Worm (Caenorhabditis elegans) whole organism, midembryonic: Measurements from ENCODE around the gene lact-7.

Experiments used
- T22C8.4 ChIP-seq: fragments of 200-800 bp; sonication (Bioruptor generic); IDR thresholded peaks from 2 replicates; pipeline ENCODE4 v1.3.6; 2022; ENCODE audit warnings: missing genetic modification characterization, missing compliant biosample characterization
- cog-1 ChIP-seq: sonication (generic microtip); optimal IDR thresholded peaks from 2 replicates; lab custom pipeline; 2016; ENCODE audit warnings: missing genetic modification characterization, missing compliant biosample characterization
- flt-1 ChIP-seq: fragments of 200-800 bp; sonication (Bioruptor generic); IDR thresholded peaks from 2 replicates; pipeline ENCODE4 v1.3.6; 2022; ENCODE audit warnings: missing genetic modification characterization, missing compliant biosample characterization
- klf-2 ChIP-seq: fragments of 200-800 bp; sonication (Bioruptor generic); conservative IDR thresholded peaks from 2 replicates; pipeline ENCODE4 v1.3.6; 2022; ENCODE audit warnings: missing genetic modification reagents, missing genetic modification characterization, missing compliant biosample characterization
- med-1 ChIP-seq: sonication (generic microtip); optimal IDR thresholded peaks from 2 replicates; lab custom pipeline; 2017; ENCODE audit warnings: missing genetic modification characterization, mild to moderate bottlenecking, missing compliant biosample characterization, antibody characterized with exemption, missing genetic modification reagents; ENCODE audit not compliant: insufficient read depth
- ref-1 ChIP-seq: fragments of 200-800 bp; sonication (Bioruptor generic); conservative IDR thresholded peaks from 2 replicates; pipeline ENCODE4 v1.3.6; 2022; ENCODE audit warnings: missing genetic modification reagents, missing genetic modification characterization, missing compliant biosample characterization
- tab-1 ChIP-seq: fragments of 200-800 bp; sonication (Bioruptor generic); IDR thresholded peaks from 2 replicates; pipeline ENCODE4 v1.3.6; 2022; ENCODE audit warnings: missing genetic modification characterization, missing compliant biosample characterization
- ztf-23 ChIP-seq: fragments of 200-800 bp; sonication (Bioruptor generic); IDR thresholded peaks from 2 replicates; pipeline ENCODE4 v1.3.6; 2022; ENCODE audit warnings: missing genetic modification reagents, missing genetic modification characterization, missing compliant biosample characterization
- ztf-29 ChIP-seq: fragments of 200-800 bp; sonication (Bioruptor generic); IDR thresholded peaks from 2 replicates; pipeline ENCODE4 v1.3.6; 2022; ENCODE audit warnings: missing genetic modification reagents, missing genetic modification characterization, missing compliant biosample characterization

lact-7 gene

ce11 chrX:11758809-11759208, at the start of gene lact-7:
lact-7 (plus strand) TSS chrX:11759109.
- TF ChIP-seq cog-1 (tag; lab: Kevin White, UChicago) = no peak
- TF ChIP-seq T22C8.4 = no peak
- no peak for TF ChIP-seq tab-1 (GFP tag; lab: Robert Waterston, UW)
- TF ChIP-seq flt-1 = no peak
- no peak for TF ChIP-seq ref-1 (GFP tag; lab: Robert Waterston, UW)
- TF ChIP-seq ztf-23 = no peak
- TF ChIP-seq klf-2 (GFP tag; lab: Robert Waterston, UW) = no peak

DNA sequence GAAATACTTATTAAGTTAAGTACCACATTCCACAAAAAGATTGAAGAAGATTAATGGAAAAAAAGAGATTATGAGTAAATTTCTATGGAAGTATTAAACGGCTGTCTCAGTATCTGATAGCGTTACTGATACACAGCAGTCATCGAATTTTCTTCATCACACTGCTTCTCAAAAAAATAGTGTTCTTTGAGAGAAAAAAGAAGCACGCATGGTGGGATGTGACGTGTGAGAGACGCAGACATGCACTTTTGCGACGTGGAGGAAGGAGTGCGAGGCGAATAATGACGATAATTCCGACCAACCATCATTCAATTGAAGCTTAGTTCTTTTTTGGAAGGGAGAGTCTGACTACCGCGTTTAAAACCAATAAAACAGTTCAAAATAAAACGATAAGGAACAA, 48.7 kb upstream of the lact-7 start, which contains the start of gene C44C10.11:
TSS of gene C44C10.11 (minus strand) at position 115 of the 400 bp plus-strand sequence.
- no peak for TF ChIP-seq tab-1 (GFP tag; lab: Robert Waterston, UW)
- no peak for TF ChIP-seq flt-1
- TF ChIP-seq klf-2 (GFP tag; lab: Robert Waterston, UW) = no peak
- no peak for TF ChIP-seq T22C8.4
- no peak for TF ChIP-seq cog-1 (tag; lab: Kevin White, UChicago)
- no peak for TF ChIP-seq ref-1 (GFP tag; lab: Robert Waterston, UW)
- TF ChIP-seq ztf-29 (GFP tag; lab: Robert Waterston, UW) = no peak
- TF ChIP-seq med-1 = no peak

- TF ChIP-seq flt-1 (no peak), ztf-23 (no peak), ztf-29 (GFP tag; lab: Robert Waterston, UW) (no peak), ref-1 (GFP tag; lab: Robert Waterston, UW) (no peak), tab-1 (GFP tag; lab: Robert Waterston, UW) (no peak), med-1 (no peak), klf-2 (GFP tag; lab: Robert Waterston, UW) (no peak), T22C8.4 (no peak), cog-1 (tag; lab: Kevin White, UChicago) (no peak)
Measured at ce11 chrX:11711437-11712080, 47.4 kb upstream of the lact-7 start.

DNA sequence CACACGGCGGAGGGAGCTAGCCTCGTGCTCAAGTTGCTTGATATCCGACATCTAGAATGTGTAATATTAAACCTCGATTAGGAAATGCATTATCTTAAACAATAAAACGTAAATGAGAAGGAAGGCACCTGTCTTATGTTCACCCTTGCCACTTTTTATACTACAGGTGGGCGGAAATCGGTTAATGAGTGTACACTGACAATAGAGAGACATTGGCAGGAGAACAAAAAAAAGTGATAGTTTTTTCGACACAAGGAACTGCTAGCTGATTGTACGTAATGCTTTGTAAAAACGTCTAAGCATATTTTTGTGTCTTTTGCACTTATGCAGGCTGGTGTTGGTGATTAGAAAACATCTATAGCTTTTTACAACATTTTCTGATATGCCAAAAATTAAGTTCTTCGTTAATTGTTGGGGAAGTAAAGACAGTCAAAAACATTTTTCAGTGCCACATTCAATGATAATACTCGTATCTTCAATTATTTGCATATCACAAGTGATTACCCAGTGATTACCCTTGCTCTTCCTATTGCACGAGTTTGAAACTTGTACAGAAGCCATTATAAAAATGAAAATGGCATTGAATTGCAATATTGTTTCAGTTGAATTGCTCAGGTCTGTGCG, 46.6 kb upstream of the lact-7 start, which contains the start of gene col-180:
TSS of gene col-180 (minus strand) at position 51 of the 624 bp plus-strand sequence.
- no peak for TF ChIP-seq flt-1
- no peak for TF ChIP-seq tab-1 (GFP tag; lab: Robert Waterston, UW)
- TF ChIP-seq T22C8.4 = no peak
- TF ChIP-seq med-1 = no peak
- TF ChIP-seq ztf-23 = no peak
- no peak for TF ChIP-seq ref-1 (GFP tag; lab: Robert Waterston, UW)
- TF ChIP-seq klf-2 (GFP tag; lab: Robert Waterston, UW) = no peak
- TF ChIP-seq ztf-29 (GFP tag; lab: Robert Waterston, UW) = no peak
- TF ChIP-seq cog-1 (tag; lab: Kevin White, UChicago) = no peak

- no peak for TF ChIP-seq flt-1
- no peak for TF ChIP-seq ztf-23
Measured at ce11 chrX:11716463-11716960, 42.4 kb upstream of the lact-7 start, which contains the start of gene C44C10.9. C44C10.9 (minus strand) TSS chrX:11716513.

DNA sequence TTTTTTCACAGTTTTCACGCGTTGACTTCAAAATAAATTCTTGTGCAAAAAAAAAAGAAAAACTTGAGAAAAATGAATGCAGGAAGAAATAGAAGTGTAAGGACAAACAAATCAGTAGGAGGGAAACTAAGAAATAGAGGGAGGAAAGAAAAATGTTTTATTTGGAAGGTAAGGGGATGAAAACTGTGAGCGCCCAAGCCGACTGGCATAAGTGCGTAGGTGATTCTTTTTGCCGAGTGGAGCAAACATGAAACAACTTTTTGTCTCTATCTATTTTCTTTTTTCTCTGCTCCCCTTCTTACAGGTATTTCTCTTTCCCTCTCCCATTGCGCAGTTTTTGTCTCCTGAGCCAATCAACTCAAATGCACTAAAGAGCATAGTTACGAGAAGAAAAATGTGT, 40.2 kb upstream of the lact-7 start:
- TF ChIP-seq T22C8.4 = no peak
- TF ChIP-seq ref-1 (GFP tag; lab: Robert Waterston, UW) = no peak
- TF ChIP-seq klf-2 (GFP tag; lab: Robert Waterston, UW) = no peak
- TF ChIP-seq flt-1 = no peak
- TF ChIP-seq ztf-23 = no peak
- TF ChIP-seq cog-1 (tag; lab: Kevin White, UChicago) = no peak

DNA sequence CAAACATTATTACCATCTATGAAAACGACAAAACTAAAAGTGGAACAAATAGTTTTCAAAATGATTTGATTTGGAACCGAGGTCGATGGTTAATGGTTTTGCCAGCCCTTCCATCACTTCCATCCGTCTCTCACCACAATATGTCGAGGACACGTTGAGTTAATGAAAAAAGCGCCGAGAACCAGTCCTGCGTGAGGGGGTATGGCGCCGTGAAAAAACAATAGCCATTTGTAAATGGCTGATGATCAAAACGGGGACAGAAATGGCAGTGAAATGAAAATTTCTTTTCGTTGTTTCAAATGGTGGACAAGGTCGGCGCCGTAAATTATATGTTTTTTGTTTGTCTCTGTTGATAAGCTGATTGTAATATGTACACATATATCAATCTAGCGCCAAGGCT, 38.9 kb upstream of the lact-7 start:
- TF ChIP-seq klf-2 (GFP tag; lab: Robert Waterston, UW) (no peak), cog-1 (tag; lab: Kevin White, UChicago) (no peak), med-1 (no peak), ztf-29 (GFP tag; lab: Robert Waterston, UW) (no peak), flt-1 (no peak), ref-1 (GFP tag; lab: Robert Waterston, UW) (no peak), T22C8.4 (no peak), ztf-23 (no peak), tab-1 (GFP tag; lab: Robert Waterston, UW) (no peak)

DNA sequence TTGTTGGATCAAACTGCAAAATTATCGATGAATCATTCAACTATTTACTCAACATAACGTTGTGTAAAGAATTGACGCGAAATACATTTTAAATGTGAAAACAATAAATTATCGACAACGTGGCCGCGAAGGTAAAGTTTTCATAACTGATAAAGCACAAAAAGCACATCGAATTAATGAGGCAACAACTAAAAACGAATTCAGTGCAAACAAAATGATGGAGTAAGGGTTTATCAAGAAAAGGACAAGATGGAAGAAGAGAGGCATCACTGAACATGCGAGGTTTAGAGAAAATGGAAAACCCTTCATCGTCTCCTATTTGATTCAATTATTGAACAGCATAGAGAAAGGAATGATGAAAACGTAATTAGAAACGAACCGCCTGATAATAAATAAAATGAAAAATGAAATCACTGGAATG, 35.1 kb upstream of the lact-7 start, which contains the start of gene D1053.4:
TSS of gene D1053.4 (minus strand) at position 20 of the 421 bp plus-strand sequence.
- no peak for TF ChIP-seq ztf-29 (GFP tag; lab: Robert Waterston, UW)
- TF ChIP-seq T22C8.4 = no peak
- TF ChIP-seq klf-2 (GFP tag; lab: Robert Waterston, UW) = no peak
- TF ChIP-seq cog-1 (tag; lab: Kevin White, UChicago) = no peak
- no peak for TF ChIP-seq ref-1 (GFP tag; lab: Robert Waterston, UW)
- TF ChIP-seq ztf-23 = no peak
- TF ChIP-seq tab-1 (GFP tag; lab: Robert Waterston, UW) = no peak
- TF ChIP-seq med-1 = no peak
- TF ChIP-seq flt-1 = no peak

DNA sequence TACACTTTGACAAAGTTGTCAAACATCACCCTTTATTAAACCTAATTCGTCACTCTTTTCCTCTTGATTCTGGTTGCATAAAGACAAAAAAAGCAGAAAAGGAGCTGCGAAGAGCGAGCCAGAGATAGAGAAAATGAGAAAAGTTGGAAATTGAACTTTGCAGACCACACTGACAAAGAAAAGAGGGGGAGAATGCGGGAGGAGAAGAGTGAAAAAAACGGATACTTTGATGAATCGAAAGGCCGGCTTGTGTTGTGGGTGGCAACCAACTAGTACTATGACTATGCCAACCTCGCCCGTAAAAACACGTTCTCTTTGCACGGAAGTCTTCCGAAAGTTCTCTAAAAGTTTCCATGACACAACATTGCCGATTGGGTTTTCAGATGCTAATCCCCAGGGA, 33.3 kb upstream of the lact-7 start:
- no peak for TF ChIP-seq tab-1 (GFP tag; lab: Robert Waterston, UW)
- TF ChIP-seq ztf-29 (GFP tag; lab: Robert Waterston, UW) = no peak
- TF ChIP-seq cog-1 (tag; lab: Kevin White, UChicago) = no peak
- TF ChIP-seq klf-2 (GFP tag; lab: Robert Waterston, UW) = no peak
- TF ChIP-seq ztf-23 = no peak
- no peak for TF ChIP-seq T22C8.4
- TF ChIP-seq flt-1 = no peak
- TF ChIP-seq med-1 = no peak
- no peak for TF ChIP-seq ref-1 (GFP tag; lab: Robert Waterston, UW)

DNA sequence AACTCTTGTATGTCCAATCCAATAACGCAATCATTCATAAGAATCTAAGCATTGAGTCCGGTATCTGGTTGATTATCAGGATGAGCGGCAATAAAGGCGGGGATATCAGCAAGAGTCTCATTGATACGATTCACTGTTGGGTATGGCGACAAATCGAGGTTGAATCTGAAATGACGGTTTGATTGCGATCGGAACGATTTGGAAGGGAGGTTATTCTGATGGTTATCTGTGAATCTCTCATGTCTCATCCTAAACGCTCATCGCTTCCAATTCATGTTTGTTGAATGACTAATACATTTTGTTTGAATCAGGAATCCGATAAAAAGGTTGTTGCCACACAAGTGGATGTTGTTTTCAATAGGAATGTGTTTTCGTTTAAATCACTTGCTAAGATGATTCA, 32.5 kb upstream of the lact-7 start:
- no peak for TF ChIP-seq ztf-23
- no peak for TF ChIP-seq cog-1 (tag; lab: Kevin White, UChicago)
- no peak for TF ChIP-seq T22C8.4
- TF ChIP-seq flt-1 = no peak
- no peak for TF ChIP-seq med-1
- TF ChIP-seq ztf-29 (GFP tag; lab: Robert Waterston, UW) = no peak
- no peak for TF ChIP-seq klf-2 (GFP tag; lab: Robert Waterston, UW)
- TF ChIP-seq tab-1 (GFP tag; lab: Robert Waterston, UW) = no peak
- TF ChIP-seq ref-1 (GFP tag; lab: Robert Waterston, UW) = no peak
